Worm (Caenorhabditis elegans): Measurements from ENCODE around the gene egli-1.

Gene egli-1

ce11 chrII:9282787-9283186 is 41.0 kb upstream of the egli-1 start (continued):
- TF ChIP-seq saeg-2 (GFP tag; IDR thresholded peaks at IDR 0.05), result 0 out of 2 replicates have a peak, but pooled peaks have one; percentile 51
- no peak for TF ChIP-seq F49E8.2 (tag; optimal IDR thresholded peaks at IDR 0.05; ENCODE audit: borderline replicate concordance)
- TF ChIP-seq ceh-20 (GFP tag; IDR thresholded peaks at IDR 0.05), result peak; percentile 45; the same call in 1 of the 2 replicates
- peak; percentile 71; the same call in 1 of the 2 replicates for TF ChIP-seq zfp-3 (GFP tag; conservative IDR thresholded peaks at IDR 0.05)
- TF ChIP-seq dve-1 (tag; optimal IDR thresholded peaks at IDR 0.05; ENCODE audit: insufficient read depth), result peak; percentile 87
- no peak for TF ChIP-seq ZK546.5 (tag; optimal IDR thresholded peaks at IDR 0.05)
- TF ChIP-seq mdt-29 (GFP tag; IDR thresholded peaks at IDR 0.05), result peak; percentile 63; the same call in 1 of the 2 replicates
- no peak for TF ChIP-seq nhr-76 (tag; optimal IDR thresholded peaks at IDR 0.05)
- TF ChIP-seq mep-1 (tag; optimal IDR thresholded peaks at IDR 0.05), result peak; percentile 95
- no peak for TF ChIP-seq ces-1 (GFP tag; optimal IDR thresholded peaks at IDR 0.05)
- TF ChIP-seq rbr-2 (tag; optimal IDR thresholded peaks at IDR 0.05), result peak; percentile 88
- TF ChIP-seq nhr-10 (tag; optimal IDR thresholded peaks at IDR 0.05), result peak; percentile 39
- 0 out of 2 replicates have a peak, but pooled peaks have one; percentile 19 for TF ChIP-seq zip-11 (GFP tag; IDR thresholded peaks at IDR 0.05)
- TF ChIP-seq lin-1 (GFP tag; IDR thresholded peaks at IDR 0.05), result peak; percentile 74
- TF ChIP-seq snpc-1.2 (GFP tag; IDR thresholded peaks at IDR 0.05), result no peak
- TF ChIP-seq nhr-11 (tag; optimal IDR thresholded peaks at IDR 0.05), result peak; percentile 94
- TF ChIP-seq ctbp-1 (GFP tag; IDR thresholded peaks at IDR 0.05), result peak; percentile 89
- no peak for TF ChIP-seq vab-7 (GFP tag; IDR thresholded peaks at IDR 0.05)
- TF ChIP-seq pha-4 (GFP tag; IDR thresholded peaks at IDR 0.05), result peak; percentile 57
- peak; percentile 93 for TF ChIP-seq pha-4 (tag; optimal IDR thresholded peaks at IDR 0.05)
- 0 out of 2 replicates have a peak, but pooled peaks have one; percentile 14 for TF ChIP-seq ceh-44 (GFP tag; IDR thresholded peaks at IDR 0.05)
- peak; percentile 62; the same call in 1 of the 2 replicates for TF ChIP-seq arid-1 (GFP tag; conservative IDR thresholded peaks at IDR 0.05)
- peak; percentile 86 for TF ChIP-seq spr-1 (tag; optimal IDR thresholded peaks at IDR 0.05)
- peak; percentile 61 for TF ChIP-seq lin-38 (GFP tag; IDR thresholded peaks at IDR 0.05)
- peak; percentile 93 for TF ChIP-seq hmg-1.1 (GFP tag; IDR thresholded peaks at IDR 0.05)
- TF ChIP-seq nhr-6 (tag; optimal IDR thresholded peaks at IDR 0.05), result peak; percentile 50
- peak; percentile 82 for TF ChIP-seq egl-43 (GFP tag; IDR thresholded peaks at IDR 0.05)
- no peak for TF ChIP-seq ceh-32 (tag; optimal IDR thresholded peaks at IDR 0.05; ENCODE audit: poor library complexity)
- peak; percentile 76 for TF ChIP-seq nhr-41 (GFP tag; IDR thresholded peaks at IDR 0.05)
- no peak for TF ChIP-seq nhr-111 (GFP tag; optimal IDR thresholded peaks at IDR 0.05)
- peak; percentile 39 for TF ChIP-seq nhr-237 (tag; optimal IDR thresholded peaks at IDR 0.05)
- peak; percentile 67 for TF ChIP-seq cey-2 (tag; optimal IDR thresholded peaks at IDR 0.05; ENCODE audit: borderline replicate concordance, insufficient read depth)
- no peak for TF ChIP-seq madf-5 (GFP tag; IDR thresholded peaks at IDR 0.05)
- peak; percentile 43 for TF ChIP-seq F10B5.3 (tag; optimal IDR thresholded peaks at IDR 0.05)
- TF ChIP-seq unc-39 (tag; optimal IDR thresholded peaks at IDR 0.05), result no peak
- TF ChIP-seq mdl-1 (tag; optimal IDR thresholded peaks at IDR 0.05), result peak; percentile 41 to 93
- peak; percentile 69 for TF ChIP-seq duxl-1 (tag; optimal IDR thresholded peaks at IDR 0.05; ENCODE audit: poor library complexity)
- no peak for TF ChIP-seq Y5F2A.4 (GFP tag; optimal IDR thresholded peaks at IDR 0.05)
- no peak for TF ChIP-seq spr-3 (GFP tag; optimal IDR thresholded peaks at IDR 0.05)
- no peak for TF ChIP-seq lin-15B (tag; optimal IDR thresholded peaks at IDR 0.05)
- TF ChIP-seq jun-1 (tag; optimal IDR thresholded peaks at IDR 0.05), result peak; percentile 66
- TF ChIP-seq ama-1 (optimal IDR thresholded peaks at IDR 0.05), result peak; percentile 94
- TF ChIP-seq ceh-28 (tag; optimal IDR thresholded peaks at IDR 0.05), result peak; percentile 81
- TF ChIP-seq Y48G9A.11 (GFP tag; IDR thresholded peaks at IDR 0.05), result no peak
- TF ChIP-seq T26A8.4 (GFP tag; IDR thresholded peaks at IDR 0.05), result peak; percentile 79
- peak; percentile 59 for TF ChIP-seq nhr-102 (tag; optimal IDR thresholded peaks at IDR 0.05)
- no peak for TF ChIP-seq Y105C5A.15 (GFP tag; IDR thresholded peaks at IDR 0.05)
- TF ChIP-seq R02D3.7 (tag; optimal IDR thresholded peaks at IDR 0.05), result no peak
- peak; percentile 100 for TF ChIP-seq nhr-28 (tag; optimal IDR thresholded peaks at IDR 0.05)
- peak; percentile 48 for TF ChIP-seq attf-4 (tag; optimal IDR thresholded peaks at IDR 0.05)
